Worm (Caenorhabditis elegans) whole organism, dauer: ENCODE results near the gene Y52E8A.3.

Source experiments
- unc-62 ChIP-seq: sonication (generic microtip); optimal IDR thresholded peaks from 2 replicates; lab custom pipeline; 2017; ENCODE audit warnings: missing biosample characterization, missing genetic modification reagents, missing genetic modification characterization

Y52E8A.3 gene

DNA sequence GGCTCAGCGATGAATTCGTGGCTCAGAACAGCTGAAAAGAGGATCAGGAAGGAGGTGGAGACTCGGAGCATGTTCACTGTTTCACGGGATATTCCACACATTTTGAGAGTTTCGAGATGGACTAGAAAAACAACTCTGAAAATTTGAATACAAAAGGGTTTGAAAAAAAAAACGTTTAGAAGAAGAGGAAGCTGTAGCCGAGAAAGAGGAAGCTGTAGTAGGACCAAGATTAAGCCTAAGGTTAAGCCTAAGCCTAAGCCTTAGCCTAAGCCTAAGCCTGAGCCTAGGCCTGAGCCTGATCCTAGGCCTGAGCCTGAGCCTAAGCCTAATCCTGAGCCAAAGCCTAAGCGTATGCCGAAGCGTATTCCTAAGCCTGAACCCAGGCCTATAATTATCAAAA, 5.3 kb upstream of the Y52E8A.3 start, which contains the start of gene plep-1:
Gene plep-1, minus strand, starts transcription at position 101 of the 400 bp plus-strand sequence.
- TF ChIP-seq unc-62, result no peak

DNA sequence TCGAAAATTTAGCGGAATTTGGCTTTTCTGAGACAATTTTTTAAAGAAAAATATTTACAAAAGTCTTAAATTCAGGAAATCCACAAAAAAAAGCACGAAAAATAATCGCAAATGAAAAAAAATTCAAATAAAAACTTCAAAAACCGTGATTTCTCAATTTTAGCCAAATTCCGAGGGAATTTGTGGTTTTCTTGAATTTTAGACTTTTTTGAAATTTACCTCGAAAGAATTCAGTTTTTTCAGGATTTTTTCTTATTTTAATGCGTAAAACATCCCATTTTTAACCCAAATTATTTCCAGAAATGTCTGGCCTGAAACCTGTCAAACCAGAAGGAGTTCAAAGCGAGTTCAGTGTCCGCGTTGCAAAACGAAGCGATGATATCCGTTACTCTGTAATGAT, 5.5 kb downstream of the Y52E8A.3 start, which contains the start of gene gtf-2F1:
Gene gtf-2F1, plus strand, starts transcription at position 301 of the 400 bp plus-strand sequence.
- TF ChIP-seq unc-62, result no peak

DNA sequence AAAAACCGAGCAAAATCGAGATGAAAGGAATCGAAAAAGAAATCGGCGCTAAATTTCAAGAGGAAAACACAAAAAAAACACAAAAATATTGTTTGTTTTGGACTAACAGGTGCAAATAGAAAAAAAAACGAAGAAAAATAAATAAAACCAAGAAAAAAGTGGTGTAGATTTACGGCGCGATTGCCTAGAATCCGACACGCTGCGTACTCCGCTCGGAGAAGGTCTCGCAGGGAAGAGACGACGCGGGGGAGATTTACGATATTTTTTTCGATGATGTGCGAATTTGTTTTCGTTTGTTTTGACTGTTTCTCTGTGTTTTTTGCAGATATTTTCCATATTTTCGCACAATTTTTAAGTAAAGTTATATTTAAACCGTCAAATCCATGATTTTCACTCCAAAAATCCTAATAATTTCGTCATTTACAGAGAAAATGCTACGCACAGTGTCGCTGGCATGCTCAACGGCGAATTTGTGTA, 7.5 kb downstream of the Y52E8A.3 start, which contains the start of gene sco-1:
Gene sco-1, plus strand, starts transcription at position 427 of the 477 bp plus-strand sequence.
- no peak for TF ChIP-seq unc-62

DNA sequence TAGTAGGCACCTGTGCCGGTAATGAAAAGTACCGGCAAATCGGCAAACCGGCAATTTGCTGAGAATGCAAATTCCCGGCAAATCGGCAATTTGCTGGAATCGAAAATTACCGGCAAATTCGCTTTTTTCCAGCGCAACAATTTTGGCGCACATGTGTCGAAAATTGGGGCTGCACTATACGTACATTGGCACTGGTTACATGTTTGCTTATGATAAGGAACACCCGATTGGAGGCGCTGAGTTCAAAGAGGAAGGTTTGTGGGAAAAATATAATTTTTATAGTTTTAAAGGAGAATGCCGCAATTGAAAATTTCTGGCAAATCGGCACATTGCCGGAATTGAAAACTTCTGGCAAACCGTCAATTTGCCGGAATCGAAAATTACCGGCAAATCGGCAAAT, 9.5 kb downstream of the Y52E8A.3 start:
- no peak for TF ChIP-seq unc-62

DNA sequence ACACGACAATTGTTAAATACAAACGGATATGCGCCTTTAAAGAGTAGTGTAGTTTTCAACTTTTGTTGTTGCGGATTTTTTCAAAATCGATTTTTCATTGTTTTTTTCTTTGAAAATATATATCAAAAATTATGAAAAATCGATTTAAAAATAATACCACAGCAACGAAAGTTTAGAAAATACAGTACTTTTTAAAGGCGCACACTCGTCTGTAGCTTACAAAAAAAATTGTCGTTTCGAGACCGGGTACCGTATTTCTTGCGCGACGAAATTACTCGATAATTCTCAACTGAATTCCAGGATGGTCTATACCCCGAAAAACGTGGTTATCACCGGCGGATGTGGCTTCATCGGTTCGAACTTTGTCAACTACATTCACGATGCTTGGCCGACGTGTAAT, 12.0 kb downstream of the Y52E8A.3 start, which contains the start of gene rml-4:
Gene rml-4, plus strand, starts transcription at position 301 of the 400 bp plus-strand sequence.
- TF ChIP-seq unc-62, result no peak

DNA sequence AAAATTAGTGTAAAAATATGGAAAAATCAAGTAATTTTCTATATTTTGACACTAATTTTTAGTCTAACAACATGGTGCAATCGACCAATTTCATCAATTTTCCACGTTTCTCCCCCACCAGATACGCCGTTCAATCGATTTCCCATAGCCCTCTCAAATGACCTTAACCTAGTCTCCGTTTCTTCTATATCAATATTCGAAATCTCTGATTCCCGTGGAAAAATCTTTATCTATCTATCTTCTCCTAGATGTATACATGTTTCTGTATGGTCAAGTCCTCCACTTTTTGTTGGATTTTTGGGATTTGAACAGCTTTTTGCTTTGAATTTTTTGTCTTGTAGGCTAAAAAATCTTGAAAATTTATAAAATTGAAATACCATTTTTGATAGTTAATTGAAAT, 12.6 kb downstream of the Y52E8A.3 start:
- no peak for TF ChIP-seq unc-62

DNA sequence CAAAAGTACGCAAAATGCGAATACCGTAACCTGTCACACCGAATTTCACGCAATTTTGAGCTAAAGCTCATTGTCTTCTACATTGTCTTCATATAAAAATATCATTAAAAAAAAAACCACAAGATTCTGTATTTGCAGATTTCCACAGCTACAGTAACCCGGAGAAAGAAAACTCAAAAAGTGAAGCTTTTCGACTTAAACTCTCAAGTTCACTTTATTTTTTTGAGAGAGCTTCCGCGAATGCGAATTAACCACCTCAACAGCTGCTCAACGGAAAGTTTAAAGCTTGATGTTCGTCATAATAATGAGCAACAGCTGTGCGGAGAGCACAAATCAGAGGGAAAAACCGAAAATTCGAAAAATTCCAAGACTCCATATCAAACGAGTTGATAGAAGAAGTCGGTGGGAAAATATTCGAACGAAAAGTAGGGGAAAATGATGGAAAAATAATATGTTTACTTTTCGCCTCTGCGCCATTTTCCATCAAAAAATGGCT, 13.7 kb downstream of the Y52E8A.3 start:
- TF ChIP-seq unc-62, result no peak

DNA sequence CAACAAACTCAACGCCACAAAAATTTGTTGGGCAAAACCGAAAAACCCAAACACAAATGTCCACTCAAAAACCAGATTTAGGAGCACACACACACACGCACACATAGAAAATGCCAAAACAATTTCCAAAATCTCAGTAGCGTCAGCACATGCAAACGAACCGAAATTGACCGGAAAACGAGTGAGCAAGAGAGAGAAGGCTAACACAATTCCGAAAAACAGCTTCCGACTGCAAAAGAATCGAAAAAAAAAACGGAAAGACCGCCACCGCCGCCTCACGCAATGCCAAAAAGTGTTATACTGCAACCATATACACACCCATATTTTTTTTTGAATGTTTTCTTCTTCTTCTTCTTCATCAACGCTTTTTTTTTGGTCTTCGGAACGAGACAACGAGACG, 15.0 kb downstream of the Y52E8A.3 start:
- TF ChIP-seq unc-62, result no peak

DNA sequence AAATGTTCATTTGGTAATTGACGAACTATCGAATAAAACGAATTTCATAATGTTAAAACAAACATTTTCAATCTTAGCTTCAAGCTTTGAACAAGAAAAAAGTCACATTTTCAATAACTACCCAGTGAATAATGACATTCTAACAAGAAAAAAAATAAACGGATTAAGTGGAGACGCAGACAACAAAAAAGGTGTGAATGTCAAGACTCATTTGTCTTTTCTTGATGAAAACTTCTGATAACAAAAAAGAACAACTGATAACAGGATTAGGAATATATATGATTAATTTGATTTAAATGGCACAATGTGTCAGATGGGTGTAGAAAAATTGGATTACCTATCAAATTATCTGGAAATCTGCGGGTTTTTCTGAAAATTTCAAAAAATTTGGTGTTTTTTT, 18.2 kb downstream of the Y52E8A.3 start:
- TF ChIP-seq unc-62, result no peak

DNA sequence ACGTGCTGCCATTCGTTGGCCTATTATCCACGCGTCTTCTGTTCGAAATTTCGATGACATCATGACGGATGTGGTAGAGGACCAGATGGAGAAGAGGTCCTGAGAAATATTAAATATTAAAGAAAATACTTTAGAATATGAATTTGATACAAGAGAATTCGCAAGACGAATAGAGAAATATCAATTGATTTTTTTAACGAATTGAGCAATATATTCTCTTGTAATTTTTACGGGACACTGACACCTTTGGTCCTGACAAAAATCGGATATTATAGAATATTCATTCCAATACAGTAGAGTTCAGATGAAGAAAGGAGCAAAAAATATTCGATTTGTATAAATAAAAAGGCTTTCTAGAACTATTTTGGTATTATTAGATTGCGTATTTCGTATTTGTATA, 18.7 kb downstream of the Y52E8A.3 start, which contains the start of gene C01F1.6:
Gene C01F1.6, minus strand, starts transcription at position 101 of the 400 bp plus-strand sequence.
- no peak for TF ChIP-seq unc-62

DNA sequence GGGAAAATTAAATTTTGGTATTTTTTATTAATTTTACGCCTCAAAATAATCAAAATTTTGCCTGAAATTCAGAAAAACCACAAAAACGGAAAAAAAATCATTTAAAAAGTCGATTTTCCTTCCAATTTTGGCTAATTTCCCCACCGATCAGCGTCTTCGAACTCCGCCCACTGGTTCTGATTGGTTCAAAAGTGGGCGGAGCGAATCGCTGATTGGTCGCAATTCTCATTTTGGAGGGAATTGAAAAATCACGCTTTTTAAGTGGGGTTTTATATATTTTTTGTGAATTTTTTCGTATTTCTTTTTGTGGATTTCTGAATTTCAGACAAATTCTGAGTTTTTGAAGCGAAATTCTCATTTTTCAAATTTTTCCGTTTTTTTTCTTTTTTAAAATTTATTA, 19.9 kb downstream of the Y52E8A.3 start:
- TF ChIP-seq unc-62, result no peak

DNA sequence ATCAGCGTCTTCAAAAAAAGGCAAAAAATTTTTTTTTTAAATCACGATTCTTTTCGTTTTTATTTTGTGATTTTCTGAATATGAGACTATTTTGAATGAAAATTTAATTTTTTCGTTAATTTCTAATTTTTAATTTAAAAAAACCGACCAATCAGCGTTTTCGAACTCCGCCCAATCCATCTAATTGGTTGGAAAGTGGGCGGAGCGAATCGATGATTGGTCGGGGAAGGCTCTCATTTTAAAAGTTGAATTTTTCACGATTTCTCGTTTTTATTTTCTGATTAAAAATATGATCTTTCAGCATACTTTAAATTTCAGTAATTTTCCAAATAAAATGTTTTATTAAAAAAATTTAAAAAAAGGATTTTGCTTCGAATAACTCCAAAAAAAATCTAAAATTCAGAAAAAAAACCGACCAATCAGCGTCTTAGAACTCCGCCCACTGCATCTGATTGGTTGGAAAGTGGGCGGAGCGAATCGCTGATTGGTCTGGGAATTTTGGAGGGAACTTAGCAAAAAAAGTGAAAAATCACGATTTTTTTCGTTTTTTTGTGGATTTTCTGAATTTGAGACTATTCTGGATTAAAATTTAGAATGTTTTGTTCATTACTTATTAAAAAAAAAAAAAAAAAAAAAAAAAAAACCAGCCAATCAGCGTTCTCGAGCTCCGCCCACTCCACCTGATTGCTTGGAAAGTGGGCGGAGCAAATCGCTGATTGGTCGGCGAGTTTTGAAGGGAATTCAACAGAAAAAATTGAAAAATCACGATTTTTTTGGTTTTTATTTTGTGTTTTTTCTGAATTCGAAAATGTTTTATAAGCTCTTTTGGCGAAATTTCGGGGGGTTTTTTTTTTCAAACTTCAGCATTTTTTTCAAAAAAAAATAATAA, 22.2 kb downstream of the Y52E8A.3 start:
- no peak for TF ChIP-seq unc-62

DNA sequence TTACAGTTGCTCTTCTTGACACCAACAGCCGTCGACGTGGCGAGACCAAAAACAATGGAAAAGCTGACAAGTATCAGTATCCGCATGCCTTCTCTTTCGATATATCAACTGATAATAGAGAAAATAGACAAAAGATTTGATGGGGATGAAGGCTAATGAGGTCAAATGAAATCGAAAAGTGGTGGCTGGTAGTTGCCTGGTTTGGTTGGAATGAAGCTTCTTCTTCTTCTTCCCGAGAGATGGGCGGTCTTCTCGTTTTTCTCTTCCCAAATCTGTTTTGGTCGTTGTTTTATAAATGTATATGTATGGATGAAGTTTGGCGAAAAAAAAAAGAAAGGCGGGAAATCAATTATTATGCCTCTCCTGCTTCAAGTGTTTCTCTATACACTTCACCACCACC, 25.0 kb downstream of the Y52E8A.3 start, which contains the start of gene C01F1.5:
Gene C01F1.5, minus strand, starts transcription at position 103 of the 400 bp plus-strand sequence.
- TF ChIP-seq unc-62, result no peak

DNA sequence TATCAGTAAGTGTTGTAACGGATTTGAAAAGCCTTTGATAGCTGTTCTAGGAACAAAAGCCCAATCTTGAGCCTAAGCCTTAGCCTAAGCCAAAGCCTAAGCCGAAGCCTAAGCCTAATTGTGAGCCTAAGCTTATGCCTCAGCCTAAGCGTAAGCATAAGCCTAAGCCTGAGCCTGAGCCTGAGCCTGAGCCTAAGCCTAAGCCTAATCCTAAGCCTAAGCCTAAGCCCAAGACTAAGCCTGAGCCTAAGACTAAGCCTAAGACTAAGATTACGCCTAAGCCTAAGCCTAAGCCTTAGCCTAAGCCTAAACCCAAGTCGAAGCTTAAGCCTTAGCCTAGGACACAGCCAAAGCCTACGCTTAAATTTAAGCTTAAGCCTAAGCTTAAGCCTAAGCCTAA, 29.1 kb downstream of the Y52E8A.3 start:
- no peak for TF ChIP-seq unc-62

DNA sequence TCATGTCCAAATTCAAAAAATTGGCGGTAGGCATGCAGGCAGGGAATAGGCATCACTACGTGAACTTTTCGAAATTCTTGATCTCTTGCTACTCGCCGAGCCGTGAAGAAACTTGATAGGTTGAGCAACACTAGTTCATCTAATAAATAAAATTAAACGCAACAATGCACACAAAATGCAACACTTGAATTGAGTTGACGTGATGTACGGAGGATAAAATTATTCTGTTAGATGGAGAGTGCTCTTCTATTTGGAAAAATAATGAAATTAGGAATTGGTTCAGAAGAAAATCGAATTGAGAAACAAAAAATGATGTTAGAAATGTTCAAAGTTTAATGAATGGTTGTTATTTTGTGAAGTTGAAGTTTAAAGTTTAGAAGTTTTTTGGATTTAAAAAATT, 29.8 kb downstream of the Y52E8A.3 start:
- TF ChIP-seq unc-62, result no peak

DNA sequence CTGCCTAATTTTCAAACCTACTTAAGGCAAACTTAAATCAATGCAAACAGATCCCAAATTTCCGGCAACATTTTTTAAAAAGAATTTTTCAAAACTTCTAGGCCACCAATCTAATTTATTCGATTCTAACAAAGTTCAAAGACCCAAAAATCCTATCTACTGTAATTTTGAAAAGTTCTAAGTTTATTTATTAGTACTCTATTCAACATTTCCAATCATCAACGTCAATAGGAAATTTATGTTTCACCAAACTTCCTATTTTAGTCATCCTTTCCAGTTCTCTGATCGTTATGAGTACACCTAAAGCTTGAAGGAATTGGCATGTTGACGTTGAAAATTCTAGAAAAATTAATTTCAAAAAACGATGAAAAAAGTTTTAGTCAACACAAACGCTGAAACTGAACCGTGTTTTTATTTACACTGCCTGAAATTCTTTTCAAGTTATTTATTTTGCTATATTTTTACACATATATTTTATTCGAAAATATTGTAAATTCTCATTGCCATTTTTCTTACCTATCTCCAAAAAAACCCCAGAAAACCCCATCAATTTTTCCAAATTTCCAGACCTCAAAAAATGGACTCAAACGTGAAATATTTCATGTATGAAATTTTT, 31.0 kb downstream of the Y52E8A.3 start, which contains the start of gene npr-42:
Gene npr-42, plus strand, starts transcription at position 566 of the 616 bp plus-strand sequence.
- no peak for TF ChIP-seq unc-62

DNA sequence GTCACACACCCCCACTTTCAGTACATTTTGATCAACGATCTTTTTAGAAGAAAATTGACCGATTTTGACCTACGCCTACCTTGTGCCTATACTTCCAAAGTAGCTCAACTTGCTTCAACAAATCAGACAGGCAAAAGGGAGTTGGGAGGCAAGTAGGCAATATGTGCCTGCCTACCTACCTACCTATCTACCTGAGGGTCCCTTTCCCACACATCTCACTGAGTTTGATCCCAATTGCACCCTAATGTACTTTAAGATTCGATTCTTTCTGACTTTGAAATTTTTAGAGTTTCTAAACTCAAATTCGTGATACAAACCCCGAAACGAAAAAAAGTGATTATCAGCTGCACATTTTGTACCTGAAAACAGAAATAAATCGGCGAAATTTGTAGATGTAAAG, 39.1 kb downstream of the Y52E8A.3 start:
- TF ChIP-seq unc-62, result no peak
